Worm (Caenorhabditis elegans) whole organism, L4/young adult: Measurements from ENCODE around the gene rpi-2.

ENCODE experiments used
- dao-5 ChIP-seq: sonication (generic microtip); optimal IDR thresholded peaks from 2 replicates; lab custom pipeline; 2016; ENCODE audit warnings: missing genotype, missing genetic modification characterization, moderate library complexity, missing compliant biosample characterization
- him-1 ChIP-seq: sonication (generic microtip); optimal IDR thresholded peaks from 2 replicates; lab custom pipeline; 2016; ENCODE audit warnings: missing genotype, missing genetic modification reagents, missing genetic modification characterization, missing compliant biosample characterization

ce11 chrIV:1672398-1672797, 38.7 kb upstream of the rpi-2 start, which contains the start of gene Y41D4B.1:
- TF ChIP-seq him-1 (tag; lab: Kevin White, UChicago) = no peak
- TF ChIP-seq dao-5 (tag; lab: Kevin White, UChicago) = no peak
